Fruit fly (Drosophila melanogaster) whole organism, prepupa: Measurements from ENCODE around the gene CG42272.
A peak's percentile ranks its signal among the peaks of the same experiment; 100 is the strongest.

ENCODE experiments used
- CG10631 ChIP-seq: fragments of 200-800 bp; sonication (Bioruptor generic); optimal IDR thresholded peaks from 2 replicates; lab custom pipeline; 2016; ENCODE audit warnings: missing biosample characterization, missing genetic modification characterization
- CG10669 ChIP-seq: fragments of 200-800 bp; sonication (Bioruptor generic); optimal IDR thresholded peaks from 3 replicates; lab custom pipeline; 2018; ENCODE audit warnings: missing biosample characterization, mild to moderate bottlenecking, missing genetic modification characterization, moderate library complexity
- CG11294 ChIP-seq: fragments of 200-800 bp; sonication (Bioruptor generic); IDR thresholded peaks from 2 replicates; pipeline ENCODE4 v1.3.6; 2022; ENCODE audit warnings: missing biosample characterization, missing genetic modification characterization
- CG11902 ChIP-seq: fragments of 200-800 bp; sonication (Bioruptor generic); optimal IDR thresholded peaks from 3 replicates; lab custom pipeline; 2016; ENCODE audit warnings: missing biosample characterization, missing genetic modification characterization
- CG15336 ChIP-seq: fragments of 200-800 bp; sonication (Bioruptor generic); IDR thresholded peaks from 2 replicates; pipeline ENCODE4 v1.3.6; 2022; ENCODE audit warnings: missing biosample characterization, missing genetic modification characterization
- CG31627 ChIP-seq: fragments of 200-800 bp; sonication (Bioruptor generic); optimal IDR thresholded peaks from 3 replicates; lab custom pipeline; 2016; ENCODE audit warnings: missing biosample characterization, missing genetic modification characterization
- CG32006 ChIP-seq: fragments of 200-800 bp; sonication (Bioruptor generic); optimal IDR thresholded peaks from 3 replicates; lab custom pipeline; 2017; ENCODE audit warnings: missing biosample characterization, mild to moderate bottlenecking, missing genetic modification characterization
- CG34406 ChIP-seq: fragments of 200-800 bp; sonication (Bioruptor generic); optimal IDR thresholded peaks from 3 replicates; lab custom pipeline; 2016; ENCODE audit warnings: missing biosample characterization, missing genetic modification characterization
- CG3919 ChIP-seq: fragments of 200-800 bp; sonication (Bioruptor generic); optimal IDR thresholded peaks from 3 replicates; lab custom pipeline; 2016; ENCODE audit warnings: missing biosample characterization, missing genetic modification characterization
- CG6163 ChIP-seq: fragments of 200-800 bp; sonication (Bioruptor generic); IDR thresholded peaks from 3 replicates; pipeline ENCODE4 v1.3.6; 2022; ENCODE audit warnings: missing biosample characterization, missing genetic modification characterization
- CG6276 ChIP-seq: fragments of 200-800 bp; sonication (Bioruptor generic); optimal IDR thresholded peaks from 2 replicates; lab custom pipeline; 2017; ENCODE audit warnings: missing biosample characterization, mild to moderate bottlenecking, missing genetic modification characterization
- CG6792 ChIP-seq: fragments of 200-800 bp; sonication (Bioruptor generic); optimal IDR thresholded peaks from 3 replicates; lab custom pipeline; 2016; ENCODE audit warnings: missing biosample characterization, missing genetic modification characterization
- CG6808 ChIP-seq: fragments of 200-800 bp; sonication (Bioruptor generic); optimal IDR thresholded peaks from 3 replicates; lab custom pipeline; 2017; ENCODE audit warnings: missing biosample characterization, missing genetic modification characterization, mild to moderate bottlenecking, moderate library complexity, missing genetic modification reagents
- CG6854 ChIP-seq: fragments of 200-800 bp; sonication (Bioruptor generic); optimal IDR thresholded peaks from 2 replicates; lab custom pipeline; 2017; ENCODE audit warnings: missing biosample characterization, mild to moderate bottlenecking, missing genetic modification characterization
- CG8119 ChIP-seq: fragments of 200-800 bp; sonication (Bioruptor generic); IDR thresholded peaks from 3 replicates; pipeline ENCODE4 v1.3.6; 2022; ENCODE audit warnings: missing biosample characterization, missing genetic modification characterization
- CG8319 ChIP-seq: fragments of 200-800 bp; sonication (Bioruptor generic); optimal IDR thresholded peaks from 3 replicates; lab custom pipeline; 2016; ENCODE audit warnings: missing biosample characterization, missing genetic modification characterization
- CG8632 ChIP-seq: fragments of 200-800 bp; sonication (Bioruptor generic); optimal IDR thresholded peaks from 3 replicates; lab custom pipeline; 2016; ENCODE audit warnings: missing biosample characterization, missing genetic modification characterization
- CG9139 ChIP-seq: fragments of 200-800 bp; sonication (Bioruptor generic); optimal IDR thresholded peaks from 3 replicates; lab custom pipeline; 2017; ENCODE audit warnings: missing biosample characterization, mild to moderate bottlenecking, missing genetic modification characterization
- Eip75B ChIP-seq: fragments of 200-800 bp; sonication (Bioruptor generic); optimal IDR thresholded peaks from 3 replicates; lab custom pipeline; 2016; ENCODE audit warnings: missing biosample characterization, missing genetic modification characterization
- Eip78C ChIP-seq: fragments of 200-800 bp; sonication (Bioruptor generic); peaks from one replicate; lab custom pipeline; 2016; ENCODE audit warnings: missing biosample characterization, missing genetic modification characterization
- Eip93F ChIP-seq: fragments of 200-800 bp; sonication (Bioruptor generic); optimal IDR thresholded peaks from 2 replicates; lab custom pipeline; 2016; ENCODE audit warnings: missing biosample characterization, mild to moderate bottlenecking, missing genetic modification characterization
- Ets21C ChIP-seq: fragments of 200-800 bp; sonication (Bioruptor generic); optimal IDR thresholded peaks from 3 replicates; lab custom pipeline; 2016; ENCODE audit warnings: missing biosample characterization, missing genetic modification characterization
- Ets96B ChIP-seq: fragments of 200-800 bp; optimal IDR thresholded peaks from 2 replicates; lab custom pipeline; 2019; ENCODE audit warnings: missing biosample characterization, mild to moderate bottlenecking, missing genetic modification characterization, moderate library complexity
- Gug ChIP-seq: fragments of 200-800 bp; sonication (Bioruptor generic); IDR thresholded peaks from 2 replicates; pipeline ENCODE4 v1.3.6; 2022; ENCODE audit warnings: missing biosample characterization, missing genetic modification characterization
- Hr38 ChIP-seq: sonication (Bioruptor generic); optimal IDR thresholded peaks from 2 replicates; lab custom pipeline; 2016; ENCODE audit warnings: missing biosample characterization, missing genetic modification characterization
- Hr39 ChIP-seq: fragments of 200-800 bp; sonication (Bioruptor generic); optimal IDR thresholded peaks from 2 replicates; lab custom pipeline; 2016; ENCODE audit warnings: missing biosample characterization, missing genetic modification characterization
- Hr4 ChIP-seq: fragments of 200-800 bp; sonication (Bioruptor generic); optimal IDR thresholded peaks from 3 replicates; lab custom pipeline; 2016; ENCODE audit warnings: missing biosample characterization, missing genetic modification characterization
- Lpt ChIP-seq: fragments of 200-800 bp; sonication (Bioruptor generic); optimal IDR thresholded peaks from 3 replicates; lab custom pipeline; 2016; ENCODE audit warnings: missing biosample characterization, missing genetic modification characterization
- Met ChIP-seq: fragments of 200-800 bp; sonication (Bioruptor generic); optimal IDR thresholded peaks from 3 replicates; lab custom pipeline; 2016; ENCODE audit warnings: missing biosample characterization, missing genetic modification characterization
- OdsH ChIP-seq: fragments of 200-800 bp; sonication (Bioruptor generic); optimal IDR thresholded peaks from 3 replicates; lab custom pipeline; 2016; ENCODE audit warnings: missing biosample characterization, missing genetic modification characterization
- Smox ChIP-seq: fragments of 200-800 bp; sonication (Bioruptor generic); optimal IDR thresholded peaks from 3 replicates; lab custom pipeline; 2016; ENCODE audit warnings: missing biosample characterization, missing genetic modification characterization
- Sox14 ChIP-seq: fragments of 200-800 bp; sonication (Bioruptor generic); optimal IDR thresholded peaks from 3 replicates; lab custom pipeline; 2016; ENCODE audit warnings: missing biosample characterization, missing genetic modification characterization
- Sox15 ChIP-seq: fragments of 200-800 bp; sonication (Bioruptor generic); optimal IDR thresholded peaks from 3 replicates; lab custom pipeline; 2016; ENCODE audit warnings: missing biosample characterization, missing genetic modification characterization
- achi ChIP-seq: fragments of 200-800 bp; sonication (Bioruptor generic); optimal IDR thresholded peaks from 3 replicates; lab custom pipeline; 2016; ENCODE audit warnings: missing biosample characterization, missing genetic modification characterization
- acj6 ChIP-seq: fragments of 200-800 bp; sonication (Bioruptor generic); optimal IDR thresholded peaks from 3 replicates; lab custom pipeline; 2016; ENCODE audit warnings: missing biosample characterization, missing genetic modification characterization
- cyc ChIP-seq: fragments of 200-800 bp; sonication (Bioruptor generic); optimal IDR thresholded peaks from 3 replicates; lab custom pipeline; 2016; ENCODE audit warnings: missing biosample characterization, missing genetic modification characterization
- dac ChIP-seq: fragments of 200-800 bp; sonication (Bioruptor generic); optimal IDR thresholded peaks from 2 replicates; lab custom pipeline; 2017; ENCODE audit warnings: missing biosample characterization, mild to moderate bottlenecking, missing genetic modification characterization
- dsx ChIP-seq: fragments of 200-800 bp; optimal IDR thresholded peaks from 3 replicates; lab custom pipeline; 2019; ENCODE audit warnings: missing biosample characterization, mild to moderate bottlenecking, missing genetic modification characterization, moderate library complexity; ENCODE audit not compliant: poor library complexity, severe bottlenecking
- eg ChIP-seq: fragments of 200-800 bp; sonication (Bioruptor generic); IDR thresholded peaks from 3 replicates; pipeline ENCODE4 v1.3.6; 2022; ENCODE audit warnings: missing biosample characterization, missing genetic modification characterization
- esn ChIP-seq: fragments of 200-800 bp; sonication (Bioruptor generic); optimal IDR thresholded peaks from 2 replicates; lab custom pipeline; 2016; ENCODE audit warnings: missing biosample characterization, mild to moderate bottlenecking, missing genetic modification characterization, moderate library complexity
- fd59A ChIP-seq: fragments of 200-800 bp; sonication (Bioruptor generic); optimal IDR thresholded peaks from 2 replicates; lab custom pipeline; 2017; ENCODE audit warnings: missing biosample characterization, mild to moderate bottlenecking, missing genetic modification characterization, missing genetic modification reagents
- fd85E ChIP-seq: fragments of 200-800 bp; sonication (Bioruptor generic); optimal IDR thresholded peaks from 3 replicates; lab custom pipeline; 2016; ENCODE audit warnings: missing biosample characterization, missing genetic modification characterization
- fkh ChIP-seq: fragments of 200-800 bp; sonication (Bioruptor generic); optimal IDR thresholded peaks from 3 replicates; lab custom pipeline; 2017; ENCODE audit warnings: missing biosample characterization, mild to moderate bottlenecking, missing genetic modification characterization, moderate library complexity
- lz ChIP-seq: fragments of 200-800 bp; sonication (Bioruptor generic); optimal IDR thresholded peaks from 3 replicates; lab custom pipeline; 2016; ENCODE audit warnings: missing biosample characterization, missing genetic modification characterization
- net ChIP-seq: fragments of 200-800 bp; sonication (Bioruptor generic); optimal IDR thresholded peaks from 3 replicates; lab custom pipeline; 2016; ENCODE audit warnings: missing biosample characterization, missing genetic modification characterization
- salr ChIP-seq, 2 experiments: fragments of 200-800 bp; sonication (Bioruptor generic); optimal IDR thresholded peaks; 3 replicates each; lab custom pipeline; 2016 to 2018; ENCODE audit warnings: missing biosample characterization in 2 of 2, missing genetic modification characterization in 2 of 2, mild to moderate bottlenecking in 1 of 2
- spab ChIP-seq: fragments of 200-800 bp; sonication (Bioruptor generic); optimal IDR thresholded peaks from 2 replicates; lab custom pipeline; 2017; ENCODE audit warnings: missing biosample characterization, mild to moderate bottlenecking, missing genetic modification characterization, missing genetic modification reagents
- ss ChIP-seq, 2 experiments: fragments of 200-800 bp; sonication (Bioruptor generic); optimal IDR thresholded peaks; 2 replicates in 1 of 2; 3 replicates in 1 of 2; lab custom pipeline; 2017 to 2018; ENCODE audit warnings: mild to moderate bottlenecking in 2 of 2, missing biosample characterization in 2 of 2, missing genetic modification characterization in 2 of 2, moderate library complexity in 1 of 2
- svp ChIP-seq: fragments of 200-800 bp; sonication (Bioruptor generic); peaks from one replicate; lab custom pipeline; 2016; ENCODE audit warnings: missing biosample characterization, missing genetic modification characterization
- topi ChIP-seq: fragments of 200-800 bp; sonication (Bioruptor generic); optimal IDR thresholded peaks from 3 replicates; lab custom pipeline; 2016; ENCODE audit warnings: missing biosample characterization, missing genetic modification characterization
- vri ChIP-seq: fragments of 200-800 bp; sonication (Bioruptor generic); optimal IDR thresholded peaks from 3 replicates; lab custom pipeline; 2016; ENCODE audit warnings: missing biosample characterization, mild to moderate bottlenecking, missing genetic modification characterization

The CG42272 gene

dm6 chr3L:5768532-5769497 lies 34.0 kb upstream of the CG42272 start, which contains the start of the genes Ppat-Dpck and scny:
Gene Ppat-Dpck, minus strand, starts transcription at chr3L:5768794.
Gene scny, plus strand, starts transcription at chr3L:5769002.
- TF ChIP-seq CG9139, result no peak
- no peak for TF ChIP-seq fkh (GFP tag; lab: Kevin White, UChicago)
- no peak for TF ChIP-seq Hr38 (GFP tag; lab: Kevin White, UChicago)
- TF ChIP-seq salr (GFP tag; optimal IDR thresholded peaks at IDR 0.05; lab: Kevin White, UChicago), result no peak
- no peak for TF ChIP-seq fd59A (GFP tag; lab: Kevin White, UChicago)
- no peak for TF ChIP-seq dac (GFP tag; lab: Kevin White, UChicago)
- no peak for TF ChIP-seq Ets21C (GFP tag; lab: Kevin White, UChicago)
- TF ChIP-seq Hr4 (GFP tag; lab: Kevin White, UChicago), result no peak
- no peak for TF ChIP-seq achi
- no peak for TF ChIP-seq Lpt (GFP tag; lab: Kevin White, UChicago)
- no peak for TF ChIP-seq cyc (GFP tag; lab: Kevin White, UChicago)
- no peak for TF ChIP-seq CG11902
- TF ChIP-seq dsx, result peak; percentile 50
- no peak for TF ChIP-seq Hr39
- peak; percentile 43 for TF ChIP-seq esn (GFP tag; lab: Kevin White, UChicago)
- TF ChIP-seq Eip75B (GFP tag; lab: Kevin White, UChicago), result no peak
- no peak for TF ChIP-seq CG8319
- TF ChIP-seq OdsH, result no peak
- no peak for TF ChIP-seq acj6
- TF ChIP-seq CG6792 (GFP tag; lab: Kevin White, UChicago), result no peak
- no peak for TF ChIP-seq Smox (GFP tag; lab: Kevin White, UChicago)
- no peak for TF ChIP-seq spab (GFP tag; lab: Kevin White, UChicago)
- peak; percentile 61 for TF ChIP-seq svp (GFP tag; lab: Kevin White, UChicago)
- no peak for TF ChIP-seq Met (GFP tag; lab: Kevin White, UChicago)
- no peak for TF ChIP-seq fd85E (GFP tag; lab: Kevin White, UChicago)
- no peak for TF ChIP-seq CG8119 (GFP tag; lab: Robert Waterston, UW)
- TF ChIP-seq CG11294 (GFP tag; lab: Robert Waterston, UW), result no peak
- TF ChIP-seq net, result no peak
- TF ChIP-seq Eip78C, result no peak
- no peak for TF ChIP-seq CG10669 (GFP tag; lab: Kevin White, UChicago)
- TF ChIP-seq CG34406 (GFP tag; lab: Kevin White, UChicago), result no peak
- no peak for TF ChIP-seq eg
- peak; percentile 16 for TF ChIP-seq Sox14 (GFP tag; lab: Kevin White, UChicago)
- TF ChIP-seq ss (GFP tag; optimal IDR thresholded peaks at IDR 0.05; lab: Kevin White, UChicago), result no peak
- no peak for TF ChIP-seq Ets96B (tag; lab: Kevin White, UChicago)
- TF ChIP-seq Sox15 (GFP tag; lab: Kevin White, UChicago), result no peak
- no peak for TF ChIP-seq lz (GFP tag; lab: Kevin White, UChicago)
- no peak for TF ChIP-seq CG31627 (GFP tag; lab: Kevin White, UChicago)
- no peak for TF ChIP-seq Gug (GFP tag; lab: Robert Waterston, UW)
- no peak for TF ChIP-seq CG6276
- no peak for TF ChIP-seq CG32006 (GFP tag; lab: Kevin White, UChicago)
- TF ChIP-seq CG10631 (GFP tag; lab: Kevin White, UChicago), result no peak
- peak; percentile 31 for TF ChIP-seq CG6854 (GFP tag; lab: Kevin White, UChicago)
- TF ChIP-seq CG6808 (GFP tag; lab: Kevin White, UChicago), result no peak
- no peak for TF ChIP-seq CG3919 (GFP tag; lab: Kevin White, UChicago)
- peak; percentile 5 for TF ChIP-seq topi (GFP tag; lab: Kevin White, UChicago)
- no peak for TF ChIP-seq vri (GFP tag; lab: Kevin White, UChicago)
- no peak for TF ChIP-seq Eip93F (GFP tag; lab: Kevin White, UChicago)
- TF ChIP-seq CG8632, result no peak
- 0 out of 2 replicates have a peak, but pooled peaks have one; percentile 15 for TF ChIP-seq CG15336 (GFP tag; lab: Robert Waterston, UW)
- no peak; the same call in 2 of the 3 replicates for TF ChIP-seq CG6163 (GFP tag; lab: Robert Waterston, UW)
